Worm (Caenorhabditis elegans): ENCODE results near the gene rab-14.

- TF ChIP-seq him-1 (tag; optimal IDR thresholded peaks at IDR 0.05) (no peak), dao-5 (tag; optimal IDR thresholded peaks at IDR 0.05) (no peak)
These were observed 10.0 kb upstream of the rab-14 start, which contains the start of gene ergi-3 for ce11 chrX:15616443-15616842.

Data from whole organism, L4/young adult.